Worm (Caenorhabditis elegans): ENCODE data around the gene F08F3.4.
A peak's percentile ranks its signal among the peaks of the same experiment; 100 is the strongest.

The F08F3.4 gene

ce11 chrV:5425008-5425407, 14.3 kb downstream of the F08F3.4 start (continued):
- TF ChIP-seq peb-1 (tag; optimal IDR thresholded peaks at IDR 0.05) (no peak), snpc-4 (tag; optimal IDR thresholded peaks at IDR 0.05) (no peak), nhr-6 (tag; optimal IDR thresholded peaks at IDR 0.05) (peak; percentile 74), lin-11 (tag; optimal IDR thresholded peaks at IDR 0.05) (no peak), lin-39 (tag; optimal IDR thresholded peaks at IDR 0.05) (no peak), nhr-23 (tag; optimal IDR thresholded peaks at IDR 0.05) (peak; percentile 90), ceh-16 (tag; optimal IDR thresholded peaks at IDR 0.05) (peak; percentile 92), nhr-12 (tag; optimal IDR thresholded peaks at IDR 0.05) (no peak), nhr-11 (tag; optimal IDR thresholded peaks at IDR 0.05) (no peak), sem-4 (tag; optimal IDR thresholded peaks at IDR 0.05) (no peak), crh-2 (tag; optimal IDR thresholded peaks at IDR 0.05) (peak; percentile 84), ZK546.5 (tag; optimal IDR thresholded peaks at IDR 0.05) (no peak), ceh-82 (tag; optimal IDR thresholded peaks at IDR 0.05) (no peak), C34F6.9 (tag; optimal IDR thresholded peaks at IDR 0.05) (peak; percentile 0), ztf-4 (tag; optimal IDR thresholded peaks at IDR 0.05) (no peak), elt-3 (tag; optimal IDR thresholded peaks at IDR 0.05) (no peak), Y55F3AM.14 (GFP tag; optimal IDR thresholded peaks at IDR 0.05) (no peak), unc-39 (tag; optimal IDR thresholded peaks at IDR 0.05) (no peak), ztf-1 (GFP tag; conservative IDR thresholded peaks at IDR 0.05) (no peak), sma-9 (GFP tag; optimal IDR thresholded peaks at IDR 0.05) (peak; percentile 97), sma-9 (tag; optimal IDR thresholded peaks at IDR 0.05) (no peak), unc-62 (GFP tag; optimal IDR thresholded peaks at IDR 0.05) (no peak), mab-5 (tag; optimal IDR thresholded peaks at IDR 0.05) (no peak), aly-2 (tag; optimal IDR thresholded peaks at IDR 0.05) (no peak), zag-1 (tag; optimal IDR thresholded peaks at IDR 0.05) (no peak)

ce11 chrV:5426337-5426736, 15.6 kb downstream of the F08F3.4 start:
- TF ChIP-seq nhr-25 (tag; optimal IDR thresholded peaks at IDR 0.05) (peak; percentile 28), sma-3 (GFP tag; optimal IDR thresholded peaks at IDR 0.05) (no peak), ceh-16 (tag; optimal IDR thresholded peaks at IDR 0.05) (peak; percentile 72), sma-9 (GFP tag; optimal IDR thresholded peaks at IDR 0.05) (peak; percentile 67), sma-9 (tag; optimal IDR thresholded peaks at IDR 0.05) (no peak), unc-39 (tag; optimal IDR thresholded peaks at IDR 0.05) (no peak), elt-1 (tag; optimal IDR thresholded peaks at IDR 0.05) (peak; percentile 86), nhr-23 (tag; optimal IDR thresholded peaks at IDR 0.05) (peak; percentile 65)

ce11 chrV:5427860-5428259, 17.1 kb downstream of the F08F3.4 start, which contains the start of gene rhr-1:
Gene rhr-1, plus strand, starts transcription at chrV:5428160.
- no peak for TF ChIP-seq elt-3 (tag; optimal IDR thresholded peaks at IDR 0.05)
- TF ChIP-seq F13H6.1 (tag; optimal IDR thresholded peaks at IDR 0.05), result no peak
- TF ChIP-seq nhr-23 (tag; optimal IDR thresholded peaks at IDR 0.05), result no peak
- TF ChIP-seq unc-39 (tag; optimal IDR thresholded peaks at IDR 0.05), result no peak
- no peak for TF ChIP-seq nhr-10 (tag; optimal IDR thresholded peaks at IDR 0.05)
- no peak for TF ChIP-seq aly-2 (tag; optimal IDR thresholded peaks at IDR 0.05)
- no peak for TF ChIP-seq ZK546.5 (tag; optimal IDR thresholded peaks at IDR 0.05)
- no peak for TF ChIP-seq crh-2 (tag; optimal IDR thresholded peaks at IDR 0.05)
- TF ChIP-seq nhr-21 (tag; optimal IDR thresholded peaks at IDR 0.05), result no peak
- TF ChIP-seq snpc-4 (tag; optimal IDR thresholded peaks at IDR 0.05), result no peak
- TF ChIP-seq dmd-4 (tag; optimal IDR thresholded peaks at IDR 0.05), result no peak
- no peak for TF ChIP-seq Y55F3AM.14 (GFP tag; optimal IDR thresholded peaks at IDR 0.05)
- no peak for TF ChIP-seq ceh-82 (tag; optimal IDR thresholded peaks at IDR 0.05)
- no peak for TF ChIP-seq unc-55 (GFP tag; optimal IDR thresholded peaks at IDR 0.05)

- no peak for TF ChIP-seq nhr-23 (tag; optimal IDR thresholded peaks at IDR 0.05)
- TF ChIP-seq ceh-82 (tag; optimal IDR thresholded peaks at IDR 0.05), result no peak
- no peak for TF ChIP-seq mbf-1 (tag; optimal IDR thresholded peaks at IDR 0.05)
- no peak for TF ChIP-seq alr-1 (tag; optimal IDR thresholded peaks at IDR 0.05)
- TF ChIP-seq sem-4 (tag; optimal IDR thresholded peaks at IDR 0.05), result no peak
- no peak for TF ChIP-seq C34F6.9 (tag; optimal IDR thresholded peaks at IDR 0.05)
These were observed 21.7 kb downstream of the F08F3.4 start, which contains the start of gene F08F3.8 for ce11 chrV:5432499-5432898. Gene F08F3.8, minus strand, starts transcription at chrV:5432599.

- peak; percentile 75 for TF ChIP-seq crh-2 (tag; optimal IDR thresholded peaks at IDR 0.05)
- TF ChIP-seq egl-27 (tag; optimal IDR thresholded peaks at IDR 0.05), result peak; percentile 37
- TF ChIP-seq fos-1 (tag; optimal IDR thresholded peaks at IDR 0.05), result peak; percentile 94
- peak in 1 of 2 experiments; percentile 70 for TF ChIP-seq lsy-2 (tag; optimal IDR thresholded peaks at IDR 0.05)
- TF ChIP-seq elt-1 (tag; optimal IDR thresholded peaks at IDR 0.05), result no peak
- peak; percentile 66 for TF ChIP-seq unc-55 (GFP tag; optimal IDR thresholded peaks at IDR 0.05)
- no peak for TF ChIP-seq ceh-16 (tag; optimal IDR thresholded peaks at IDR 0.05)
- no peak for TF ChIP-seq Y55F3AM.14 (GFP tag; optimal IDR thresholded peaks at IDR 0.05)
- peak; percentile 64 for TF ChIP-seq skn-1 (tag; optimal IDR thresholded peaks at IDR 0.05)
- TF ChIP-seq C34F6.9 (tag; optimal IDR thresholded peaks at IDR 0.05), result peak; percentile 75
- peak; percentile 91 for TF ChIP-seq gmeb-1 (tag; optimal IDR thresholded peaks at IDR 0.05)
- no peak for TF ChIP-seq nhr-237 (tag; optimal IDR thresholded peaks at IDR 0.05)
- TF ChIP-seq lin-13 (GFP tag; optimal IDR thresholded peaks at IDR 0.05), result peak; percentile 37
- peak; percentile 80 for TF ChIP-seq sma-9 (GFP tag; optimal IDR thresholded peaks at IDR 0.05)
- no peak for TF ChIP-seq sma-9 (tag; optimal IDR thresholded peaks at IDR 0.05)
- TF ChIP-seq nhr-129 (tag; optimal IDR thresholded peaks at IDR 0.05), result peak; percentile 25
- peak; percentile 54 for TF ChIP-seq sma-3 (GFP tag; optimal IDR thresholded peaks at IDR 0.05)
These were observed 22.3 kb downstream of the F08F3.4 start, which contains the start of gene acl-6 for ce11 chrV:5433020-5433419. Gene acl-6, plus strand, starts transcription at chrV:5433386.
